Fruit fly (Drosophila melanogaster) Kc167 (cell line): Measurements from ENCODE around the gene CG14294.

ENCODE experiments used
- Myc ChIP-seq: fragments of >200 bp; optimal IDR thresholded peaks from 2 replicates; lab custom pipeline; 2017; ENCODE audit warnings: missing external identifiers
- Sin3A ChIP-seq: fragments of >200 bp; optimal IDR thresholded peaks from 2 replicates; lab custom pipeline; 2018; ENCODE audit warnings: missing external identifiers
- h ChIP-seq: fragments of >200 bp; optimal IDR thresholded peaks from 3 replicates; lab custom pipeline; 2018; ENCODE audit warnings: missing external identifiers
- insv ChIP-seq: fragments of >200 bp; optimal IDR thresholded peaks from 3 replicates; lab custom pipeline; 2018; ENCODE audit warnings: missing external identifiers
- psq ChIP-seq: fragments of >200 bp; optimal IDR thresholded peaks from 2 replicates; lab custom pipeline; 2017; ENCODE audit warnings: missing external identifiers
- ttk ChIP-seq: sonication (Bioruptor generic); optimal IDR thresholded peaks from 2 replicates; lab custom pipeline; 2017; ENCODE audit warnings: missing external identifiers

CG14294 gene

DNA sequence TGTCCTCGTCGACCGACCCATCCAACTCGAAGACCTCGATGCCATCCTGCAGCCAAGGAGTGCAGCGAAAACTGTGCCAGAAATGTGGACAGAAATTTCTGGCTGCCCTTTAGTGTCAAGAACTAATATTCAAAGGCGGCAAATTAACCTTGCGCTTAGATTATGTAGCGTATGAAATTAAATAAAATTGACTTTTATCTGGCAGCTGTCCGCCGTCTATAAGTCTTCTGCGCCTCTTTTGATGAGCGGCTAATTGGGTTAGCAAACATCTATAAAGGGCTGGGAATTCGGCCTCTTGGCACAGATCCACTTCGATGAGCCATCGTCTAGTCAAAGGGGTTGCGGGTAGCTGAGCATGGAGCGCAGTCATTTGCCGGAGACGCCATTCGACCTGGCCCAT, 2.9 kb downstream of the CG14294 start, which contains the start of gene Rh2:
Gene Rh2, plus strand, starts transcription at position 301 of the 400 bp plus-strand sequence.
- TF ChIP-seq Myc (lab: Kevin White, UChicago), result no peak
- TF ChIP-seq insv, result no peak
- no peak for TF ChIP-seq h (lab: Kevin White, UChicago)
- TF ChIP-seq ttk, result no peak
- TF ChIP-seq Sin3A, result no peak
- no peak for TF ChIP-seq psq (lab: Kevin White, UChicago)

DNA sequence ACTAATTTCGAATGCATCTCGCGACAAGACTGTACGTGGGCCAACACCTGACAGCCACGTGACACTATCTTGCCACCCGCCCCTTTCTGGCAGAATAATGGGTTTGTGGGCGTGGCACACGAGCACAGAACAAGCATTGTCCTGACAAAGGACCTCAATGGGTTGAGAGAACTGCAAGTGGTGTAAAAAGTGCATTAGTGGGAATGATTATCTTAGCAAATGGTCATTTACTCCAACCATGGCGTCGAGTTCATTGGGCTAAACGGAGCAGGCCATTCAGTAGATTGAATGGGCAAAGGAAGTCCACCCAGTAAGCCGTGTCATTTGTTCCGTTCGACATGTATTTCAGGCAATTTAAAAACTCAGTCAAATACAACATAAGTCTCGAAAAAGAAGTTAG, 4.2 kb downstream of the CG14294 start, which contains the start of gene CG14297:
Gene CG14297, plus strand, starts transcription at position 301 of the 400 bp plus-strand sequence.
- TF ChIP-seq Sin3A (no peak), Myc (lab: Kevin White, UChicago) (no peak), psq (lab: Kevin White, UChicago) (no peak), insv (no peak), ttk (no peak), h (lab: Kevin White, UChicago) (no peak)

DNA sequence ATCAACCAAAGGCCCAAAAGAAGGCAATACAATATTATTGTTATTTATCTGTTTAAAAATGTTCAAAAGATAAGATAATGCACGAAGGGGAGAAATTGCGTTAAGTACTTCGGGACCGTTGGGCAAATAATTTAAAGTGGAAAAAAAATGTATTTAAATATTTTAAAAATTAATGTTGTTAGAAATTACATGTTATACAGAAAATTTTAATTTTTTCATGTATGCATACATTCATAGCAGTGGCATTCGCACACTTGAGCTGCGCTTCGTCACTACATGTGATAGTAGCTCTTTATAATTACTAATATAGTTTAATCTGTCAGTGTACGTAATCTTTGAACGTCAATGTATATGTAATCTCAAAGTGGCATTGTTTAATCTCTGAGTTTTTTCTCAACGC, 6.8 kb downstream of the CG14294 start:
- TF ChIP-seq psq (lab: Kevin White, UChicago), result no peak
- TF ChIP-seq ttk, result no peak
- TF ChIP-seq insv, result no peak
- TF ChIP-seq Myc (lab: Kevin White, UChicago), result no peak
- TF ChIP-seq h (lab: Kevin White, UChicago), result no peak
- no peak for TF ChIP-seq Sin3A

DNA sequence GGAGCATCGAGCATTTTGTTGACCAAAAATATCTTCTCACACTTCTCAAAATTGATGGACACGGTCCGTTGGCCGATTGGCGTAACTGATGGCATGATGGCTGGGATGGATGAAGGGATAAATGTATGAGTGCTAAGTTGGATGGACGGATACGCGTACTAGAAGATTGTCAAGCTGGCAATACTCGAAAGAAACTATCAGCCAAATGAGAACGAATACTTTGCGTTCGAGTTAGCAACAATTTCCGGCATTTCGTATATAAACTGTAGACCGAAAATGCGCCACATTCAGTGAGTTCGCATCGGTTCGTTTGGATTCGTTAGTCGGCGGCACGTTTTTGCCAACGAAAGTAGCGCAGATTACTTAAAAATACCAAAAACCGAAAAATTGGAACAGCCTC, 26.8 kb downstream of the CG14294 start, which contains the start of gene CG14298:
Gene CG14298, plus strand, starts transcription at position 301 of the 400 bp plus-strand sequence.
- TF ChIP-seq ttk (no peak), Myc (lab: Kevin White, UChicago) (no peak), h (lab: Kevin White, UChicago) (no peak)

DNA sequence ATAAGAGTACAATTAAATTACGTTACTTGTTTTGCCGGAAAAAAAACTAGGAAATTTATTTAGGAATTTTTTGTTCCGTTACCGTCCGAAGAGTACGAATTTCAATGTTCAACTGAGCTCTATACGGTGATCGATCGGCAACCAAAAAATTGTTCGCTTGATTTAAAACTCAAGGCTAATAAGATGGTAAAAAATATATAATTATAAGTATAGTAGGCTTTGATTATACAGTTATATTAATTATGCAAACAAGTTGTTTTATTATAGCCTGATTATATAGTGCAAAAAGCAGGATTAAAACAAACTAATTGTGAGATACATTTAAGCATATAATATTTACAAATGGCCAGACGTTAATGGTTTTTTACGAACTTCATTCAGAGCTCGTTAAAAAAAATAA, 50.4 kb downstream of the CG14294 start, which contains the start of gene CG31226:
Gene CG31226, minus strand, starts transcription at position 101 of the 400 bp plus-strand sequence.
- TF ChIP-seq insv (no peak), Sin3A (no peak), psq (lab: Kevin White, UChicago) (no peak), Myc (lab: Kevin White, UChicago) (no peak), h (lab: Kevin White, UChicago) (no peak), ttk (no peak)
